Worm (Caenorhabditis elegans) whole organism, midembryonic: Measurements from ENCODE around the gene srz-6.

ENCODE experiments used
- cog-1 ChIP-seq: sonication (generic microtip); optimal IDR thresholded peaks from 2 replicates; lab custom pipeline; 2016; ENCODE audit warnings: missing genetic modification characterization, missing compliant biosample characterization
- flt-1 ChIP-seq: fragments of 200-800 bp; sonication (Bioruptor generic); IDR thresholded peaks from 2 replicates; pipeline ENCODE4 v1.3.6; 2022; ENCODE audit warnings: missing genetic modification characterization, missing compliant biosample characterization
- klf-2 ChIP-seq: fragments of 200-800 bp; sonication (Bioruptor generic); conservative IDR thresholded peaks from 2 replicates; pipeline ENCODE4 v1.3.6; 2022; ENCODE audit warnings: missing genetic modification reagents, missing genetic modification characterization, missing compliant biosample characterization
- ref-1 ChIP-seq: fragments of 200-800 bp; sonication (Bioruptor generic); conservative IDR thresholded peaks from 2 replicates; pipeline ENCODE4 v1.3.6; 2022; ENCODE audit warnings: missing genetic modification reagents, missing genetic modification characterization, missing compliant biosample characterization
- tab-1 ChIP-seq: fragments of 200-800 bp; sonication (Bioruptor generic); IDR thresholded peaks from 2 replicates; pipeline ENCODE4 v1.3.6; 2022; ENCODE audit warnings: missing genetic modification characterization, missing compliant biosample characterization
- ztf-29 ChIP-seq: fragments of 200-800 bp; sonication (Bioruptor generic); IDR thresholded peaks from 2 replicates; pipeline ENCODE4 v1.3.6; 2022; ENCODE audit warnings: missing genetic modification reagents, missing genetic modification characterization, missing compliant biosample characterization

- TF ChIP-seq flt-1 (GFP tag; lab: Robert Waterston, UW) = no peak
- no peak for TF ChIP-seq cog-1 (tag; lab: Kevin White, UChicago)
- no peak for TF ChIP-seq klf-2 (GFP tag; lab: Robert Waterston, UW)
- no peak for TF ChIP-seq ztf-29 (GFP tag; lab: Robert Waterston, UW)
- no peak for TF ChIP-seq tab-1 (GFP tag; lab: Robert Waterston, UW)
- no peak for TF ChIP-seq ref-1 (GFP tag; lab: Robert Waterston, UW)
Observed at ce11 chrII:12488810-12489209, 3.2 kb upstream of the srz-6 start.
